Worm (Caenorhabditis elegans) whole organism, L2 larva: ENCODE data around the gene dnj-20.

ENCODE experiments used
- ceh-16 ChIP-seq: fragments of 150-350 bp; optimal IDR thresholded peaks from 2 replicates; lab custom pipeline; 2014; ENCODE audit warnings: missing biosample characterization, missing genetic modification characterization
- nhr-12 ChIP-seq: fragments of 150-350 bp; optimal IDR thresholded peaks from 2 replicates; lab custom pipeline; 2014; ENCODE audit warnings: missing biosample characterization, missing genetic modification characterization
- nhr-23 ChIP-seq: fragments of 150-350 bp; optimal IDR thresholded peaks from 2 replicates; lab custom pipeline; 2014; ENCODE audit warnings: missing biosample characterization, missing genetic modification reagents, missing genetic modification characterization
- nhr-77 ChIP-seq: fragments of 150-350 bp; optimal IDR thresholded peaks from 2 replicates; lab custom pipeline; 2014; ENCODE audit warnings: missing biosample characterization, missing genetic modification characterization
- zag-1 ChIP-seq: fragments of 150-350 bp; optimal IDR thresholded peaks from 2 replicates; lab custom pipeline; 2014; ENCODE audit warnings: missing biosample characterization, missing genetic modification characterization

DNA sequence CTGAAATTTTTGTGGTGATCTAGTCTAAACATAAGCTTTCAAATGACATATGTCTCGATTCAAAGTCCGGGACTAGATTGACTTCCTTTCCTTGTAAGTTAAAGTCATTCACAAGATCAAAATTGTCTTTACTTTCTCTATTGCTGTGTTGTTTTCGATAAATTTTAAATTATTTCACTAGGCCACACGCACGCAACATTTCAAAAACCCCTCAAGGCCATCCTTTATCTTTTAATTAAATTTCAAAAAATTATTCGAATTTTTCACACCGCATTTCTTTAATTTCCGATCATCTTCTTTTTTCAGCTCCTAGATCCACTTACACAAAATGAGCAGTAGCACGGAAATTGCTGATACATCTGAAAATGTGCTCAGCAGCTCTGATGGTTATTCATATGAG is 12.3 kb upstream of the dnj-20 start, which contains the start of gene ZK1307.7:
- TF ChIP-seq nhr-77 (tag; lab: Kevin White, UChicago), result no peak
- no peak for TF ChIP-seq nhr-12
- no peak for TF ChIP-seq ceh-16 (tag; lab: Kevin White, UChicago)
- TF ChIP-seq nhr-23 (tag; lab: Kevin White, UChicago), result no peak
- TF ChIP-seq zag-1 (tag; lab: Kevin White, UChicago), result no peak
